ENCODE assay signal across 4 worm cellular contexts in genomic region chrIV:12084587-12084986, ce11.
TF ChIP-seq lines count a peak whose summit lies in the region.

No protein-coding gene starts in this region.

TF ChIP-seq in whole organism, L2 larva, 48 proteins besides CTCF, POLR2A, EP300 and RAD21:
- no peak for TF ChIP-seq unc-39 (tag; optimal IDR thresholded peaks at IDR 0.05; lab: Kevin White, UChicago)
- TF ChIP-seq nhr-129 (tag; optimal IDR thresholded peaks at IDR 0.05; lab: Kevin White, UChicago) = peak; percentile 3

TF ChIP-seq in whole organism, L3 larva, 47 proteins besides CTCF, POLR2A, EP300 and RAD21:
- TF ChIP-seq lsy-12 (tag; optimal IDR thresholded peaks at IDR 0.05; lab: Kevin White, UChicago) (no peak), nhr-76 (tag; optimal IDR thresholded peaks at IDR 0.05; lab: Kevin White, UChicago) (no peak), daf-12 (tag; optimal IDR thresholded peaks at IDR 0.05; lab: Kevin White, UChicago) (no peak), sea-2 (GFP tag; optimal IDR thresholded peaks at IDR 0.05; lab: Kevin White, UChicago) (no peak), pha-4 (tag; optimal IDR thresholded peaks at IDR 0.05; lab: Kevin White, UChicago) (no peak), ama-1 (optimal IDR thresholded peaks at IDR 0.05; lab: Kevin White, UChicago) (peak; percentile 25), nhr-28 (tag; optimal IDR thresholded peaks at IDR 0.05; lab: Kevin White, UChicago) (no peak)

TF ChIP-seq in whole organism, early embryonic, 17 proteins besides CTCF, POLR2A, EP300 and RAD21:
- TF ChIP-seq ama-1 (optimal IDR thresholded peaks at IDR 0.05; lab: Kevin White, UChicago) (peak; percentile 5), scrt-1 (GFP tag; IDR thresholded peaks at IDR 0.05; lab: Robert Waterston, UW) (no peak), hmbx-1 (tag; optimal IDR thresholded peaks at IDR 0.05; lab: Kevin White, UChicago) (no peak), F13C5.2 (tag; optimal IDR thresholded peaks at IDR 0.05; lab: Kevin White, UChicago) (no peak)

TF ChIP-seq in whole organism, young adult, 124 proteins besides CTCF, POLR2A, EP300 and RAD21:
- peak; percentile 20; the same call in 1 of the 2 replicates for TF ChIP-seq dox-1 (GFP tag; IDR thresholded peaks at IDR 0.05; lab: Robert Waterston, UW)
- peak; percentile 65 for TF ChIP-seq hrde-1 (tag; optimal IDR thresholded peaks at IDR 0.05; lab: Kevin White, UChicago; ENCODE audit: borderline replicate concordance)
- no peak for TF ChIP-seq lag-1 (GFP tag; IDR thresholded peaks at IDR 0.05; lab: Robert Waterston, UW)
